Worm (Caenorhabditis elegans): Measurements from ENCODE around the gene cdk-1.

- TF ChIP-seq sea-2 (GFP tag; optimal IDR thresholded peaks at IDR 0.05) = no peak
- peak; percentile 75 for TF ChIP-seq ama-1 (optimal IDR thresholded peaks at IDR 0.05)
- TF ChIP-seq pha-4 (tag; optimal IDR thresholded peaks at IDR 0.05) = no peak
- TF ChIP-seq nhr-28 (tag; optimal IDR thresholded peaks at IDR 0.05) = no peak
- no peak for TF ChIP-seq jun-1 (tag; optimal IDR thresholded peaks at IDR 0.05)
- no peak for TF ChIP-seq unc-39 (tag; optimal IDR thresholded peaks at IDR 0.05)
- no peak for TF ChIP-seq nhr-76 (tag; optimal IDR thresholded peaks at IDR 0.05)
- no peak for TF ChIP-seq ceh-28 (tag; optimal IDR thresholded peaks at IDR 0.05)
- TF ChIP-seq eor-1 (tag; optimal IDR thresholded peaks at IDR 0.05) = no peak
- no peak for TF ChIP-seq ztf-11 (tag; optimal IDR thresholded peaks at IDR 0.05)
- TF ChIP-seq nhr-12 (tag; optimal IDR thresholded peaks at IDR 0.05) = no peak
- no peak for TF ChIP-seq egl-27 (tag; optimal IDR thresholded peaks at IDR 0.05)
- no peak for TF ChIP-seq mdl-1 (tag; optimal IDR thresholded peaks at IDR 0.05)
- TF ChIP-seq ZK546.5 (tag; optimal IDR thresholded peaks at IDR 0.05) = no peak
These were observed 34.8 kb downstream of the cdk-1 start, which contains the start of gene vha-2 for ce11 chrIII:9782011-9782436.
